Fruit fly (Drosophila melanogaster) whole organism, wandering third instar larva: ENCODE results near the gene CG14787.

Source experiments
- CG32264 ChIP-seq: fragments of 200-800 bp; sonication (Bioruptor generic); optimal IDR thresholded peaks from 2 replicates; lab custom pipeline; 2016; ENCODE audit warnings: missing biosample characterization, missing genetic modification characterization
- GATAd ChIP-seq: sonication (Bioruptor generic); optimal IDR thresholded peaks from 2 replicates; lab custom pipeline; 2016; ENCODE audit warnings: missing biosample characterization, missing genetic modification characterization
- h ChIP-seq: fragments of 200-800 bp; sonication (Bioruptor generic); optimal IDR thresholded peaks from 3 replicates; lab custom pipeline; 2016; ENCODE audit warnings: missing biosample characterization, mild to moderate bottlenecking, missing genetic modification characterization
- lola ChIP-seq: fragments of >200 bp; optimal IDR thresholded peaks from 2 replicates; lab custom pipeline; 2017; ENCODE audit warnings: missing biosample characterization, missing genetic modification characterization

DNA sequence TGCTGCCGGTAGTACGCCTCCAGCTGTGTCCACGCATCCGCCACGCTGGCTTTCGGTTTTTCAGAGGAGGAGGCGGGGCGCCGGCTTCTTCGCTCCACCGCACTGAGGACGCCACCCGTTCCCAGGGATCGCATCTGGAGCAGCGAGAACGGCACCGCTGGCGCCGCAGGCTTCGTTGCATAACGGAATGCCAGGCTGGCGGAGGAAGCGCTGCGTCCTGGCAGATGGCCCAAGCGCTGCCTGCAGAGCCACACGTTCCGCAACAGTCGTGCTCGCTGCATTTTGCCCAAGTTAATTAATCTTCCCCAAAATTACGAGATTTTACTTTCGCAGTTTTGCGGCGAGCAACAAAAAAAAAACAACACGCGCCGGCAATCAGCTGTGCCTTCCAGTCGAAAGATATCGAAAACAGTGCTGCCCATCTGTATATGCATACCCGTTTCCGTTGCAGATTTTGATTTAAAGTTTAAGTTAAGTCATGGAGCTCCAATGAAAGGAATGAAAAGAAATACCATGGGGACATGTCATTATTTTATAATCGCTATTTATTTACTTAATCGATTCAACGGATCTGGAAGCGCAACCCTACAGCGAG is 1.1 kb downstream of the CG14787 start, which contains the start of gene Lrpprc2:
- TF ChIP-seq CG32264 (no peak), GATAd (GFP tag; lab: Kevin White, UChicago) (no peak), h (no peak), lola (GFP tag; lab: Kevin White, UChicago) (no peak)
